Worm (Caenorhabditis elegans) whole organism, mixed stage, embryonic: Measurements from ENCODE around the gene srx-76.

Experiments
- nhr-237 ChIP-seq: fragments of 150-350 bp; optimal IDR thresholded peaks from 2 replicates; lab custom pipeline; 2014; ENCODE audit warnings: missing biosample characterization, missing genetic modification characterization
- unc-39 ChIP-seq: fragments of 150-350 bp; optimal IDR thresholded peaks from 2 replicates; lab custom pipeline; 2014; ENCODE audit warnings: missing biosample characterization, missing genetic modification characterization

DNA sequence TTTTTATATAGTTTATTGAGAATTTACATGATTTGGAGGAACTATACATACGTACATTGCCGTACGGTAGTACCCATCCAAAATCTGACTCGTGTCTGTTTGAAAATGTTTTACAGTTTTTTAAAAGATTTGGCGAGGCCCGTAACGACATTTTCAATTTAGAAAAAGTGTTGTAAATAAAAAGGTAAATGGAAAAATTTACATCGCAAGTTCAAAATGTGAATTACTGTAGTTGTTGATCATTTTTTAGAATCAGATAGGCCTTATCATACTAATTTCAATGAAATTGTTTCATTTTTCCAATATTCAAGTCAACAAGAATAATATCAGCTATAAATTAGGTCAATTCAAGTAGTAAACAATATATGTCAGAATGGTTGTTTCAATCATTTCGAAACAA lies 28.8 kb upstream of the srx-76 start, which contains the start of gene R13H4.6:
- TF ChIP-seq unc-39 (tag; lab: Kevin White, UChicago): no peak
- no peak for TF ChIP-seq nhr-237
